Worm (Caenorhabditis elegans) whole organism, young adult: Measurements from ENCODE around the gene T05G5.4.

Experiments
- efl-1 ChIP-seq: fragments of 150-350 bp; optimal IDR thresholded peaks from 2 replicates; lab custom pipeline; 2014; ENCODE audit warnings: missing biosample characterization, missing genetic modification reagents, missing genetic modification characterization
- him-1 ChIP-seq: sonication (generic microtip); optimal IDR thresholded peaks from 2 replicates; lab custom pipeline; 2016; ENCODE audit warnings: missing genotype, missing genetic modification reagents, missing genetic modification characterization, missing compliant biosample characterization
- hlh-12 ChIP-seq: sonication (generic microtip); optimal IDR thresholded peaks from 2 replicates; lab custom pipeline; 2016; ENCODE audit warnings: missing genetic modification characterization, missing compliant biosample characterization
- nhr-90 ChIP-seq: sonication (generic microtip); optimal IDR thresholded peaks from 2 replicates; lab custom pipeline; 2016; ENCODE audit warnings: missing genotype, mild to moderate bottlenecking, missing genetic modification characterization, missing compliant biosample characterization
- snpc-3.4 ChIP-seq: sonication (generic microtip); optimal IDR thresholded peaks from 2 replicates; lab custom pipeline; 2017; ENCODE audit warnings: missing genetic modification characterization, mild to moderate bottlenecking, missing compliant biosample characterization, antibody characterized with exemption, moderate library complexity, missing genotype, missing genetic modification reagents
- ztf-3 ChIP-seq: fragments of 200-800 bp; sonication (Bioruptor generic); optimal IDR thresholded peaks from 2 replicates; lab custom pipeline; 2018; ENCODE audit warnings: mild to moderate bottlenecking, missing genetic modification characterization, missing compliant biosample characterization

DNA sequence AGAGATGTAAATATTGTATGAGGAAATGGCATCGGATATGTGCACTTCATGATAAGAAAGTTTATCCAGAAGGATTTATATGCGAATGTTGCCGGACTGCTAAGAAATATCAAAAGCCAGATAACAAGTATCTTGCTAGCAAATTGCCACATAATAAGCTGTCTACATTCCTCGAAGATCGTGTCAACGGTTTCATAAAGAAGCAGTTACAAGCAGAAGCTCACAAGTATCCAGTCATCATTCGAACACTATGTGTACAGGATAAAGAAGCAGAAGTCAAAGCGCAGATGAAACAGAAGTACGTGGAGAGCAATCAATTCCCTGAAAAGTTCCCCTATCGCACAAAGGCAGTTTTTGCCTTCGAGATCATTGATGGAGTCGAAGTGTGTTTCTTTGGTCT lies 21.9 kb downstream of the T05G5.4 start:
- TF ChIP-seq him-1 (tag; lab: Kevin White, UChicago) = no peak
- TF ChIP-seq nhr-90 (tag; lab: Kevin White, UChicago) = no peak
- no peak for TF ChIP-seq ztf-3 (GFP tag; lab: Kevin White, UChicago)
- no peak for TF ChIP-seq hlh-12
- no peak for TF ChIP-seq snpc-3.4
- TF ChIP-seq efl-1 (GFP tag; lab: Kevin White, UChicago) = no peak
